Worm (Caenorhabditis elegans): ENCODE results near the gene fbxa-81.
A peak's percentile ranks its signal among the peaks of the same experiment; 100 is the strongest.

DNA sequence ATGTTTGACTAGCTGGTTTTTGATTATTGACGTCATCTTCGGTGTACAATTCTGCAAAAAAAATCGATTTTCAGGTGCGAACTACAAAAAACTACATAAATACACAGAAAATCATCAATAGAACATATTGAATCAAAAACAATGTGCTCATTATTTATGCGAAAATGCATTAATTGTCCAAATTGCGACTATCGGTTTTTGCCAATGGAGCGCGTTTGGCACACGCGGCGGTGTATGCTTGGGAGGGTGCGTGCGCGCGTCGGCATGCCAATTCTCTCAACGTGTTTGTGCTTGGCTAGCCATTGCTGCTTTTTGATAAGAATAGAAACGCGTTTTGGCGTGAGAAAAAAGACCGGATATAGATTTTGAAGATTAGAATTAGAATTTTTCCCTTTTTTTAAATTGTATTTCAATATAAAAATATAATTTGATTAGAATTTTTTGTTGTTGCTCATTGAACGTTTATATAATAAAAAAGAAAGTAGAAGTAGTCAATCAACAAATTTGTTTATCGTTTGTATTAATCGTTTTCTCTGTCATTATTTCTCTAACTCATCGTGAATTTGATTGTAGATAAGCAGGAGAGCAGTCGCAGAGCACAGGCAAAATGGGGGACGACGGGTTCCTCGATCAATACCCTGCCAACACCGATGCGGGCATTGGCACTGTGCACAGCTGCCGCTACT lies 47.3 kb upstream of the fbxa-81 start, which contains the start of the genes C44H4.4 and tap-1:
- TF ChIP-seq hmbx-1 (tag; optimal IDR thresholded peaks at IDR 0.05): no peak
- no peak for TF ChIP-seq flt-1 (GFP tag; IDR thresholded peaks at IDR 0.05)
- no peak for TF ChIP-seq ama-1 (optimal IDR thresholded peaks at IDR 0.05)
- TF ChIP-seq ets-7 (tag; optimal IDR thresholded peaks at IDR 0.05): no peak
- TF ChIP-seq aly-1 (tag; optimal IDR thresholded peaks at IDR 0.05): no peak
- TF ChIP-seq pes-1 (GFP tag; IDR thresholded peaks at IDR 0.05): no peak
- no peak for TF ChIP-seq tra-4 (tag; optimal IDR thresholded peaks at IDR 0.05)
- TF ChIP-seq scrt-1 (GFP tag; IDR thresholded peaks at IDR 0.05): no peak
- no peak for TF ChIP-seq ceh-36 (tag; optimal IDR thresholded peaks at IDR 0.05)
- TF ChIP-seq B0310.2 (tag; optimal IDR thresholded peaks at IDR 0.05): no peak
- TF ChIP-seq hmg-4 (GFP tag; optimal IDR thresholded peaks at IDR 0.05): no peak
- TF ChIP-seq tbx-37 (GFP tag; conservative IDR thresholded peaks at IDR 0.05): no peak
- peak; percentile 42 for TF ChIP-seq F13C5.2 (tag; optimal IDR thresholded peaks at IDR 0.05)
- no peak for TF ChIP-seq ceh-13 (GFP tag; optimal IDR thresholded peaks at IDR 0.05)
